Fruit fly (Drosophila melanogaster) whole organism, embryonic: ENCODE results near the gene CG31431.

Experiments used
- Antp ChIP-seq: fragments of 200-800 bp; sonication (Bioruptor generic); optimal IDR thresholded peaks from 3 replicates; lab custom pipeline; 2016; ENCODE audit warnings: missing biosample characterization, missing genetic modification characterization
- Atf3 ChIP-seq: fragments of 200-800 bp; sonication (Bioruptor generic); optimal IDR thresholded peaks from 3 replicates; lab custom pipeline; 2016; ENCODE audit warnings: missing biosample characterization, missing genetic modification characterization
- B-H1 ChIP-seq: fragments of 200-800 bp; sonication (Bioruptor generic); IDR thresholded peaks from 3 replicates; pipeline ENCODE4 v1.3.6; 2022; ENCODE audit warnings: missing biosample characterization, missing genetic modification characterization
- Bgb ChIP-seq: fragments of 200-800 bp; sonication (Bioruptor generic); IDR thresholded peaks from 2 replicates; pipeline ENCODE4 v1.3.6; 2022; ENCODE audit warnings: missing biosample characterization, missing genetic modification characterization; ENCODE audit not compliant: partially characterized antibody
- CG10321 ChIP-seq: fragments of 200-800 bp; sonication (Bioruptor generic); IDR thresholded peaks from 2 replicates; pipeline ENCODE4 v1.3.6; 2022; ENCODE audit warnings: missing biosample characterization, missing genetic modification characterization
- CG12236 ChIP-seq: fragments of 200-800 bp; sonication (Bioruptor generic); optimal IDR thresholded peaks from 2 replicates; lab custom pipeline; 2016; ENCODE audit warnings: missing biosample characterization, missing genetic modification characterization
- CG13894 ChIP-seq: fragments of 200-800 bp; sonication (Bioruptor generic); optimal IDR thresholded peaks from 3 replicates; lab custom pipeline; 2018; ENCODE audit warnings: missing biosample characterization, mild to moderate bottlenecking, missing genetic modification characterization, moderate library complexity
- CG15514 ChIP-seq: fragments of 200-800 bp; sonication (Bioruptor generic); optimal IDR thresholded peaks from 3 replicates; lab custom pipeline; 2017; ENCODE audit warnings: missing biosample characterization, missing genetic modification characterization, mild to moderate bottlenecking, moderate library complexity, missing genetic modification reagents
- CG17361 ChIP-seq: fragments of 200-800 bp; sonication (Bioruptor generic); IDR thresholded peaks from 3 replicates; pipeline ENCODE4 v1.3.6; 2022; ENCODE audit warnings: missing biosample characterization, missing genetic modification characterization
- CG17612 ChIP-seq: fragments of 200-800 bp; sonication (Bioruptor generic); IDR thresholded peaks from 2 replicates; pipeline ENCODE4 v1.3.6; 2022; ENCODE audit warnings: missing biosample characterization, missing genetic modification characterization
- CG1832 ChIP-seq: fragments of 200-800 bp; sonication (Bioruptor generic); optimal IDR thresholded peaks from 2 replicates; lab custom pipeline; 2017; ENCODE audit warnings: missing biosample characterization, mild to moderate bottlenecking, missing genetic modification characterization, inconsistent platforms
- CG2120 ChIP-seq: fragments of 200-800 bp; sonication (Bioruptor generic); optimal IDR thresholded peaks from 3 replicates; lab custom pipeline; 2016; ENCODE audit warnings: missing biosample characterization, missing genetic modification characterization
- CG2875 ChIP-seq: fragments of 200-800 bp; sonication (Bioruptor generic); optimal IDR thresholded peaks from 2 replicates; lab custom pipeline; 2017; ENCODE audit warnings: missing biosample characterization, mild to moderate bottlenecking, missing genetic modification characterization, missing genetic modification reagents
- CG31441 ChIP-seq: fragments of 200-800 bp; sonication (Bioruptor generic); IDR thresholded peaks from 2 replicates; pipeline ENCODE4 v1.3.6; 2022; ENCODE audit warnings: missing biosample characterization, missing genetic modification characterization
- CG42726 ChIP-seq: fragments of 200-800 bp; sonication (Bioruptor generic); IDR thresholded peaks from 2 replicates; pipeline ENCODE4 v1.3.6; 2022; ENCODE audit warnings: missing biosample characterization, missing genetic modification characterization; ENCODE audit not compliant: partially characterized antibody
- CG4328 ChIP-seq: fragments of 200-800 bp; sonication (Bioruptor generic); optimal IDR thresholded peaks from 3 replicates; lab custom pipeline; 2017; ENCODE audit warnings: missing biosample characterization, missing genetic modification reagents, missing genetic modification characterization
- CG4617 ChIP-seq: fragments of 200-800 bp; sonication (Bioruptor generic); optimal IDR thresholded peaks from 3 replicates; lab custom pipeline; 2016; ENCODE audit warnings: missing biosample characterization, missing genetic modification characterization, borderline replicate concordance
- CG5180 ChIP-seq: fragments of 200-800 bp; sonication (Bioruptor generic); optimal IDR thresholded peaks from 3 replicates; lab custom pipeline; 2017; ENCODE audit warnings: missing biosample characterization, missing genetic modification characterization, mild to moderate bottlenecking, moderate library complexity, missing genetic modification reagents
- CG6272 ChIP-seq: fragments of 200-800 bp; sonication (Bioruptor generic); IDR thresholded peaks from 2 replicates; pipeline ENCODE4 v1.3.6; 2022; ENCODE audit warnings: missing biosample characterization, missing genetic modification characterization
- CG7987 ChIP-seq: fragments of 200-800 bp; sonication (Bioruptor generic); optimal IDR thresholded peaks from 2 replicates; lab custom pipeline; 2018; ENCODE audit warnings: missing biosample characterization, mild to moderate bottlenecking, missing genetic modification characterization, moderate library complexity
- CG8281 ChIP-seq: fragments of 200-800 bp; sonication (Bioruptor generic); optimal IDR thresholded peaks from 2 replicates; lab custom pipeline; 2018; ENCODE audit warnings: missing biosample characterization, mild to moderate bottlenecking, missing genetic modification characterization, moderate library complexity
- CG8290 ChIP-seq, 3 experiments: fragments of 200-800 bp; sonication (Bioruptor generic); optimal IDR thresholded peaks; 2 replicates each; lab custom pipeline; 2016 to 2019; ENCODE audit warnings: missing biosample characterization in 3 of 3, missing genetic modification characterization in 3 of 3, mild to moderate bottlenecking in 2 of 3, moderate library complexity in 1 of 3
- CG8388 ChIP-seq: fragments of 200-800 bp; sonication (Bioruptor generic); optimal IDR thresholded peaks from 2 replicates; lab custom pipeline; 2019; ENCODE audit warnings: missing biosample characterization, mild to moderate bottlenecking, missing genetic modification characterization, moderate library complexity
- CG9215 ChIP-seq: fragments of 200-800 bp; sonication (Bioruptor generic); IDR thresholded peaks from 2 replicates; pipeline ENCODE4 v1.3.6; 2022; ENCODE audit warnings: missing biosample characterization, missing genetic modification characterization
- D19A ChIP-seq: fragments of 200-800 bp; optimal IDR thresholded peaks from 3 replicates; lab custom pipeline; 2019; ENCODE audit warnings: missing biosample characterization, mild to moderate bottlenecking, missing genetic modification characterization, moderate library complexity
- Dref ChIP-seq: fragments of 200-800 bp; sonication (Bioruptor generic); IDR thresholded peaks from 2 replicates; pipeline ENCODE4 v1.3.6; 2022; ENCODE audit warnings: missing biosample characterization, missing genetic modification characterization
- Hr51 ChIP-seq, 2 experiments: fragments of 200-800 bp; sonication (Bioruptor generic); optimal IDR thresholded peaks; 2 replicates in 1 of 2; 3 replicates in 1 of 2; lab custom pipeline; 2016 to 2018; ENCODE audit warnings: missing biosample characterization in 2 of 2, missing genetic modification characterization in 2 of 2, mild to moderate bottlenecking in 1 of 2, moderate library complexity in 1 of 2
- Spps ChIP-seq: fragments of 200-800 bp; sonication (Bioruptor generic); optimal IDR thresholded peaks from 2 replicates; lab custom pipeline; 2018; ENCODE audit warnings: missing biosample characterization, mild to moderate bottlenecking, missing genetic modification characterization
- bbx ChIP-seq: fragments of 200-800 bp; sonication (Bioruptor generic); IDR thresholded peaks from 2 replicates; pipeline ENCODE4 v1.3.6; 2022; ENCODE audit warnings: missing biosample characterization, missing genetic modification characterization; ENCODE audit not compliant: partially characterized antibody
- bigmax ChIP-seq: fragments of 200-800 bp; sonication (Bioruptor generic); optimal IDR thresholded peaks from 2 replicates; lab custom pipeline; 2018; ENCODE audit warnings: missing biosample characterization, mild to moderate bottlenecking, missing genetic modification characterization
- crc ChIP-seq: fragments of 200-800 bp; sonication (Bioruptor generic); optimal IDR thresholded peaks from 2 replicates; lab custom pipeline; 2016; ENCODE audit warnings: missing biosample characterization, missing genetic modification characterization
- cwo ChIP-seq: fragments of 200-800 bp; sonication (Bioruptor generic); optimal IDR thresholded peaks from 3 replicates; lab custom pipeline; 2017; ENCODE audit warnings: missing biosample characterization, missing genetic modification characterization, mild to moderate bottlenecking, moderate library complexity, missing genetic modification reagents
- dati ChIP-seq: fragments of 200-800 bp; sonication (Bioruptor generic); IDR thresholded peaks from 2 replicates; pipeline ENCODE4 v1.3.6; 2022; ENCODE audit warnings: missing biosample characterization, missing genetic modification characterization
- dmrt11E ChIP-seq: fragments of 200-800 bp; sonication (Bioruptor generic); optimal IDR thresholded peaks from 3 replicates; lab custom pipeline; 2018; ENCODE audit warnings: missing biosample characterization, mild to moderate bottlenecking, missing genetic modification characterization, moderate library complexity
- dmrt99B ChIP-seq: fragments of 200-800 bp; sonication (Bioruptor generic); optimal IDR thresholded peaks from 2 replicates; lab custom pipeline; 2018; ENCODE audit warnings: missing biosample characterization, mild to moderate bottlenecking, missing genetic modification characterization, moderate library complexity
- grn ChIP-seq: fragments of 200-800 bp; sonication (Bioruptor generic); optimal IDR thresholded peaks from 3 replicates; lab custom pipeline; 2017; ENCODE audit warnings: missing biosample characterization, missing genetic modification characterization
- kah ChIP-seq: fragments of 200-800 bp; sonication (Bioruptor generic); optimal IDR thresholded peaks from 2 replicates; lab custom pipeline; 2018; ENCODE audit warnings: missing biosample characterization, mild to moderate bottlenecking, missing genetic modification characterization
- kay ChIP-seq: fragments of 200-800 bp; sonication (Bioruptor generic); optimal IDR thresholded peaks from 2 replicates; lab custom pipeline; 2016; ENCODE audit warnings: missing biosample characterization, missing genetic modification characterization
- lab ChIP-seq: fragments of 200-800 bp; sonication (Bioruptor generic); optimal IDR thresholded peaks from 3 replicates; lab custom pipeline; 2017; ENCODE audit warnings: missing biosample characterization, missing genetic modification characterization, mild to moderate bottlenecking, moderate library complexity, missing genetic modification reagents
- otp ChIP-seq: fragments of 200-800 bp; sonication (Bioruptor generic); IDR thresholded peaks from 3 replicates; pipeline ENCODE4, ENCODE4 v1.3.6; 2022; ENCODE audit warnings: missing biosample characterization, missing genetic modification characterization
- pan ChIP-seq, 4 experiments: fragments of >200 bp in 3 of 4; fragments of 200-800 bp in 1 of 4; sonication (Bioruptor generic) in 1 of 4; optimal IDR thresholded peaks in 3 of 4; IDR thresholded peaks in 1 of 4; 2 replicates each; pipeline versions ENCODE4 v1.3.6 to Lab custom; 2017 to 2022; ENCODE audit warnings: missing biosample characterization in 2 of 4, missing genetic modification characterization in 2 of 4, mixed read lengths in 1 of 4
- pros ChIP-seq: fragments of 200-800 bp; sonication (Bioruptor generic); optimal IDR thresholded peaks from 3 replicates; lab custom pipeline; 2019; ENCODE audit warnings: missing biosample characterization, mild to moderate bottlenecking, missing genetic modification characterization, moderate library complexity
- slp2 ChIP-seq: fragments of 200-800 bp; sonication (Bioruptor generic); optimal IDR thresholded peaks from 2 replicates; lab custom pipeline; 2016; ENCODE audit warnings: missing biosample characterization, missing genetic modification characterization
- stc ChIP-seq: fragments of 200-800 bp; sonication (Bioruptor generic); IDR thresholded peaks from 2 replicates; pipeline ENCODE4 v1.3.6; 2022; ENCODE audit warnings: missing biosample characterization, missing genetic modification characterization
- ttk ChIP-seq: fragments of 200-800 bp; sonication (Bioruptor generic); IDR thresholded peaks from 2 replicates; pipeline ENCODE4 v2.1.2; 2022; ENCODE audit warnings: missing biosample characterization, missing genetic modification characterization
- wek ChIP-seq: fragments of 200-800 bp; sonication (Bioruptor generic); optimal IDR thresholded peaks from 3 replicates; lab custom pipeline; 2018; ENCODE audit warnings: missing biosample characterization, mild to moderate bottlenecking, missing genetic modification characterization, moderate library complexity
- z ChIP-seq: fragments of 200-800 bp; sonication (Bioruptor generic); IDR thresholded peaks from 3 replicates; pipeline ENCODE4 v1.3.6; 2022; ENCODE audit warnings: missing biosample characterization, missing genetic modification characterization

The CG31431 gene

DNA sequence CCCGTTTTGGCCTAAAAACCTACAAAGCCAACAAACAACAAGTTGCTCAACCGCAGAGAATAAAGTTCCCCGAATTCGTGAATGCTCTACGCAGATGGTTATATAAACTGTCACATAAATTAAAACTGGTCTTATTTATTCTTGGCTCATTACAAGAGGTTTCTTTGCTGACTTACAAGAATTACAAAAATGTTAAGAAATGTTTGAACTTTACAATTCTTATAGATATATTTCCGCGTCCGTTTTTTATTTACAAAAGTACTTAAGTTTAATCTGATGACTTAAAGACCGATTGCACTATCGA, 34.3 kb upstream of the CG31431 start (continued):
- no peak for TF ChIP-seq kay
- TF ChIP-seq D19A = peak; percentile 83
- no peak for TF ChIP-seq CG8290 (GFP tag; optimal IDR thresholded peaks at IDR 0.05; lab: Kevin White, UChicago)
- peak in 1 of 2 experiments; percentile 25 for TF ChIP-seq CG8290 (tag; optimal IDR thresholded peaks at IDR 0.05; lab: Kevin White, UChicago)
- peak in 1 of 2 experiments; percentile 49 for TF ChIP-seq Hr51 (GFP tag; optimal IDR thresholded peaks at IDR 0.05; lab: Kevin White, UChicago)
- 0 out of 3 replicates have a peak, but pooled peaks have one; percentile 19 for TF ChIP-seq CG17361 (GFP tag; lab: Robert Waterston, UW)
- TF ChIP-seq bigmax (GFP tag; lab: Kevin White, UChicago) = no peak
- TF ChIP-seq lab (GFP tag; lab: Kevin White, UChicago) = no peak
- no peak for TF ChIP-seq dati (GFP tag; lab: Robert Waterston, UW)
- no peak for TF ChIP-seq CG4617 (GFP tag; lab: Kevin White, UChicago)
- TF ChIP-seq Antp = no peak
- TF ChIP-seq CG2120 (GFP tag; lab: Kevin White, UChicago) = peak; percentile 15
- TF ChIP-seq crc (GFP tag; lab: Kevin White, UChicago) = no peak
- TF ChIP-seq CG8281 (tag; lab: Kevin White, UChicago) = no peak
- TF ChIP-seq dmrt99B (tag; lab: Kevin White, UChicago) = peak; percentile 20
- TF ChIP-seq Spps (tag; lab: Kevin White, UChicago) = no peak
- TF ChIP-seq kah (GFP tag; lab: Kevin White, UChicago) = no peak
- TF ChIP-seq, all 482 proteins: peak for 20

DNA sequence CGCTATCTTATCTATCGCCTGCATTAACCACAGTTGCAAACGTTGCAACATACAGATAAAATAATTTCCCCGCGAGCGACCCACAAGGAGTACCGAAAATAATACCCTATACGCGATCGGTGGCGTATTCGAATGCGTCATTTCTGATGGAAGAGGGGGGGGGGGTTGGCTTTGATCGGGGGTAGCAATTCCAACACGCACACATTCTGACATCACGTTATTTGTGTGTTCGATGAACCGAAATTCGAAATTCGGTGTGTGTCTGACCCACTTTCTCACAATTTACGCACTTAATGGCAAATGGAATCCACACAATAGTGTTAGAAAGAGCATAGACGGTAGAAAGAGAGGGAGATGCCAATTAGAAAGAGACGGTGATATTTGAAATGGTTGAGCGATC, 33.9 kb upstream of the CG31431 start:
- TF ChIP-seq pros (GFP tag; lab: Kevin White, UChicago) = peak; percentile 31
- TF ChIP-seq CG15514 (GFP tag; lab: Kevin White, UChicago) = no peak
- no peak for TF ChIP-seq bbx
- TF ChIP-seq CG8281 (tag; lab: Kevin White, UChicago) = no peak
- TF ChIP-seq pan (optimal IDR thresholded peaks at IDR 0.05; lab: Kevin White, UChicago) = no peak
- TF ChIP-seq pan (GFP tag; optimal IDR thresholded peaks at IDR 0.05 in 1 of 2, IDR thresholded peaks at IDR 0.05 in 1 of 2) = no peak
- no peak for TF ChIP-seq CG4617 (GFP tag; lab: Kevin White, UChicago)
- TF ChIP-seq CG4328 = no peak
- no peak for TF ChIP-seq stc (GFP tag; lab: Robert Waterston, UW)
- no peak for TF ChIP-seq B-H1 (GFP tag; lab: Robert Waterston, UW)
- no peak for TF ChIP-seq CG17612
- no peak for TF ChIP-seq CG8290 (GFP tag; optimal IDR thresholded peaks at IDR 0.05; lab: Kevin White, UChicago)
- peak in 1 of 2 experiments; percentile 65 for TF ChIP-seq CG8290 (tag; optimal IDR thresholded peaks at IDR 0.05; lab: Kevin White, UChicago)
- peak; percentile 54; the same call in 1 of the 2 replicates for TF ChIP-seq CG10321
- TF ChIP-seq CG6272 (GFP tag; lab: Robert Waterston, UW) = no peak
- no peak for TF ChIP-seq z (GFP tag; lab: Robert Waterston, UW)
- TF ChIP-seq CG31441 (GFP tag; lab: Robert Waterston, UW) = no peak
- no peak for TF ChIP-seq CG2875
- TF ChIP-seq cwo (GFP tag; lab: Kevin White, UChicago) = no peak
- no peak for TF ChIP-seq CG13894 (tag; lab: Kevin White, UChicago)
- TF ChIP-seq grn (GFP tag; lab: Kevin White, UChicago) = peak; percentile 36
- TF ChIP-seq otp (GFP tag; lab: Robert Waterston, UW) = 0 out of 3 replicates have a peak, but pooled peaks have one; percentile 43
- TF ChIP-seq ttk (GFP tag; lab: Robert Waterston, UW) = peak; percentile 39; the same call in 1 of the 2 replicates
- no peak for TF ChIP-seq CG5180 (GFP tag; lab: Kevin White, UChicago)
- no peak for TF ChIP-seq CG7987 (GFP tag; lab: Kevin White, UChicago)
- TF ChIP-seq wek (GFP tag; lab: Kevin White, UChicago) = peak; percentile 8
- no peak for TF ChIP-seq dmrt11E (tag; lab: Kevin White, UChicago)
- no peak for TF ChIP-seq CG8388 (GFP tag; lab: Kevin White, UChicago)
- no peak for TF ChIP-seq CG9215 (GFP tag; lab: Robert Waterston, UW)
- TF ChIP-seq Atf3 = no peak
- no peak for TF ChIP-seq CG42726 (GFP tag; lab: Robert Waterston, UW)
- TF ChIP-seq Bgb (GFP tag; lab: Robert Waterston, UW) = 0 out of 2 replicates have a peak, but pooled peaks have one; percentile 20
- TF ChIP-seq slp2 (GFP tag; lab: Kevin White, UChicago) = no peak
- TF ChIP-seq Dref (GFP tag; lab: Robert Waterston, UW) = no peak
- TF ChIP-seq CG1832 (GFP tag; lab: Kevin White, UChicago) = peak; percentile 34
- TF ChIP-seq CG12236 (GFP tag; lab: Kevin White, UChicago) = no peak
